Fruit fly (Drosophila melanogaster) S2 (cell line): ENCODE results near the gene BNIP3.

Source experiments
- CG8478 ChIP-seq: fragments of >200 bp; optimal IDR thresholded peaks from 2 replicates; lab custom pipeline; 2018
- CTCF ChIP-seq, 2 experiments: fragments of >200 bp; optimal IDR thresholded peaks; 2 replicates each; lab custom pipeline; 2018

- TF ChIP-seq CTCF (optimal IDR thresholded peaks at IDR 0.05; lab: Kevin White, UChicago) (no peak), CG8478 (lab: Kevin White, UChicago) (no peak)
Measured at dm6 chr3L:20565561-20566128, 46.5 kb upstream of the BNIP3 start.
